Worm (Caenorhabditis elegans): ENCODE results near the gene nhr-54.

ce11 chrV:16483044-16483443, 22.7 kb downstream of the nhr-54 start, which contains the start of gene F57E7.2:
- TF ChIP-seq hlh-6 (tag; optimal IDR thresholded peaks at IDR 0.05) (no peak), ama-1 (optimal IDR thresholded peaks at IDR 0.05) (no peak), fkh-10 (GFP tag; optimal IDR thresholded peaks at IDR 0.05) (no peak), rnt-1 (tag; optimal IDR thresholded peaks at IDR 0.05) (no peak)

Data from whole organism, late embryonic.